Worm (Caenorhabditis elegans) whole organism, L1 larva: ENCODE data around the gene D1086.5.
A peak's percentile ranks its signal among the peaks of the same experiment; 100 is the strongest.

ENCODE experiments used
- C04F5.9 ChIP-seq: sonication (generic microtip); optimal IDR thresholded peaks from 2 replicates; lab custom pipeline; 2016; ENCODE audit warnings: missing genetic modification characterization, missing compliant biosample characterization
- Y116A8C.19 ChIP-seq: sonication (generic microtip); optimal IDR thresholded peaks from 2 replicates; lab custom pipeline; 2016; ENCODE audit warnings: missing compliant biosample characterization, missing genetic modification characterization, borderline replicate concordance
- aly-2 ChIP-seq: fragments of 150-350 bp; optimal IDR thresholded peaks from 2 replicates; lab custom pipeline; 2014; ENCODE audit warnings: missing biosample characterization, missing genetic modification characterization
- ama-1 ChIP-seq: fragments of 150-350 bp; optimal IDR thresholded peaks from 2 replicates; lab custom pipeline; 2014
- blmp-1 ChIP-seq: fragments of 150-350 bp; optimal IDR thresholded peaks from 2 replicates; lab custom pipeline; 2014; ENCODE audit warnings: missing biosample characterization, missing genetic modification characterization
- ceh-63 ChIP-seq: fragments of 200-800 bp; sonication (Bioruptor generic); optimal IDR thresholded peaks from 2 replicates; lab custom pipeline; 2018; ENCODE audit warnings: mild to moderate bottlenecking, missing genetic modification characterization, missing compliant biosample characterization
- ceh-82 ChIP-seq, 3 experiments: fragments of 150-350 bp in 1 of 3; sonication (generic microtip) in 2 of 3; optimal IDR thresholded peaks; 2 replicates each; lab custom pipeline; 2014 to 2017; ENCODE audit warnings: missing biosample characterization in 3 of 3, missing genetic modification characterization in 3 of 3
- ceh-88 ChIP-seq: fragments of 200-800 bp; sonication (Bioruptor generic); IDR thresholded peaks from 2 replicates; pipeline ENCODE4 v1.3.6; 2022; ENCODE audit warnings: missing genetic modification characterization, missing compliant biosample characterization
- ceh-90 ChIP-seq: sonication (generic microtip); optimal IDR thresholded peaks from 2 replicates; lab custom pipeline; 2016; ENCODE audit warnings: missing genetic modification characterization, missing compliant biosample characterization
- dsc-1 ChIP-seq: sonication (generic microtip); optimal IDR thresholded peaks from 2 replicates; lab custom pipeline; 2016; ENCODE audit warnings: mild to moderate bottlenecking, missing genetic modification characterization, missing compliant biosample characterization
- efl-1 ChIP-seq, 4 experiments: fragments of 150-350 bp; optimal IDR thresholded peaks in 3 of 4; peaks in 1 of 4; 1 replicate in 1 of 4; 2 replicates in 3 of 4; lab custom pipeline; 2014; ENCODE audit warnings: missing biosample characterization in 2 of 4, missing genetic modification characterization in 2 of 4, missing genetic modification reagents in 2 of 4
- egl-13 ChIP-seq: sonication (generic microtip); optimal IDR thresholded peaks from 2 replicates; lab custom pipeline; 2016; ENCODE audit warnings: missing genotype, missing genetic modification reagents, missing genetic modification characterization, missing compliant biosample characterization
- egl-27 ChIP-seq, 2 experiments: fragments of 150-350 bp in 1 of 2; sonication (generic microtip); optimal IDR thresholded peaks; 3 replicates each; lab custom pipeline; 2017 to 2018; ENCODE audit warnings: missing biosample characterization in 2 of 2, missing genetic modification characterization in 2 of 2, missing genetic modification reagents in 2 of 2
- elt-3 ChIP-seq, 6 experiments: fragments of 150-350 bp in 1 of 6; sonication (generic microtip); optimal IDR thresholded peaks; 2 replicates each; lab custom pipeline; 2017 to 2018; ENCODE audit warnings: missing biosample characterization in 6 of 6, missing genetic modification characterization in 6 of 6, inconsistent platforms in 1 of 6
- fkh-8 ChIP-seq: sonication (generic microtip); optimal IDR thresholded peaks from 2 replicates; lab custom pipeline; 2016; ENCODE audit warnings: mild to moderate bottlenecking, missing genetic modification characterization, missing compliant biosample characterization
- fos-1 ChIP-seq: fragments of 150-350 bp; optimal IDR thresholded peaks from 2 replicates; lab custom pipeline; 2014; ENCODE audit warnings: missing biosample characterization, missing genetic modification characterization
- grh-1 ChIP-seq: fragments of 200-800 bp; sonication (Bioruptor generic); IDR thresholded peaks from 2 replicates; pipeline ENCODE4 v1.3.6; 2022; ENCODE audit warnings: missing genetic modification reagents, missing genetic modification characterization, missing compliant biosample characterization
- hlh-17 ChIP-seq: fragments of 200-800 bp; sonication (Bioruptor generic); optimal IDR thresholded peaks from 2 replicates; lab custom pipeline; 2018; ENCODE audit warnings: missing genetic modification characterization, mild to moderate bottlenecking, missing compliant biosample characterization, moderate library complexity, borderline replicate concordance
- hlh-4 ChIP-seq: sonication (generic microtip); optimal IDR thresholded peaks from 2 replicates; lab custom pipeline; 2016; ENCODE audit warnings: mild to moderate bottlenecking, missing genetic modification characterization, missing compliant biosample characterization
- hpl-2 ChIP-seq: fragments of 150-350 bp; optimal IDR thresholded peaks from 2 replicates; lab custom pipeline; 2014; ENCODE audit warnings: missing biosample characterization, missing genetic modification reagents, missing genetic modification characterization
- irx-1 ChIP-seq: sonication (generic microtip); optimal IDR thresholded peaks from 2 replicates; lab custom pipeline; 2016; ENCODE audit warnings: missing genetic modification characterization, missing compliant biosample characterization
- jun-1 ChIP-seq: fragments of 150-350 bp; optimal IDR thresholded peaks from 2 replicates; lab custom pipeline; 2014; ENCODE audit warnings: missing biosample characterization, missing genetic modification reagents, missing genetic modification characterization
- lin-14 ChIP-seq: fragments of 200-800 bp; sonication (Bioruptor generic); optimal IDR thresholded peaks from 2 replicates; lab custom pipeline; 2018; ENCODE audit warnings: mild to moderate bottlenecking, missing genetic modification characterization, moderate library complexity, missing compliant biosample characterization
- lin-15B ChIP-seq: fragments of 150-350 bp; sonication (generic microtip); optimal IDR thresholded peaks from 3 replicates; lab custom pipeline; 2014; ENCODE audit warnings: missing biosample characterization, missing genetic modification characterization
- lsy-2 ChIP-seq, 2 experiments: fragments of 150-350 bp; optimal IDR thresholded peaks; 2 replicates each; lab custom pipeline; 2014; ENCODE audit warnings: missing biosample characterization in 2 of 2, missing genetic modification characterization in 2 of 2
- mdl-1 ChIP-seq, 2 experiments: fragments of 150-350 bp; optimal IDR thresholded peaks; 2 replicates each; lab custom pipeline; 2014 to 2017; ENCODE audit warnings: missing biosample characterization in 2 of 2, missing genetic modification characterization in 2 of 2, inconsistent platforms in 1 of 2
- mef-2 ChIP-seq: fragments of 150-350 bp; optimal IDR thresholded peaks from 2 replicates; lab custom pipeline; 2014; ENCODE audit warnings: missing biosample characterization, missing genetic modification characterization
- mep-1 ChIP-seq: fragments of 150-350 bp; optimal IDR thresholded peaks from 2 replicates; lab custom pipeline; 2014; ENCODE audit warnings: missing biosample characterization, missing genetic modification characterization
- nhr-19 ChIP-seq: fragments of 200-800 bp; sonication (Bioruptor generic); conservative IDR thresholded peaks from 2 replicates; pipeline ENCODE4 v1.3.6; 2022; ENCODE audit warnings: missing genetic modification characterization, missing compliant biosample characterization
- nhr-20 ChIP-seq: sonication (generic microtip); optimal IDR thresholded peaks from 2 replicates; lab custom pipeline; 2016; ENCODE audit warnings: mild to moderate bottlenecking, missing genetic modification characterization, missing compliant biosample characterization
- nhr-28 ChIP-seq: fragments of 150-350 bp; optimal IDR thresholded peaks from 2 replicates; lab custom pipeline; 2014; ENCODE audit warnings: missing biosample characterization, missing genetic modification characterization
- nhr-47 ChIP-seq: sonication (generic microtip); optimal IDR thresholded peaks from 2 replicates; lab custom pipeline; 2016; ENCODE audit warnings: mild to moderate bottlenecking, missing genetic modification characterization, moderate library complexity, missing compliant biosample characterization
- nhr-71 ChIP-seq: sonication (generic microtip); optimal IDR thresholded peaks from 2 replicates; lab custom pipeline; 2016; ENCODE audit warnings: mild to moderate bottlenecking, missing genetic modification characterization, moderate library complexity, missing compliant biosample characterization
- nhr-77 ChIP-seq: fragments of 150-350 bp; optimal IDR thresholded peaks from 2 replicates; lab custom pipeline; 2014; ENCODE audit warnings: missing biosample characterization, missing genetic modification characterization
- nhr-84 ChIP-seq: sonication (generic microtip); optimal IDR thresholded peaks from 2 replicates; lab custom pipeline; 2017; ENCODE audit warnings: missing biosample characterization, missing genetic modification characterization
- nhr-85 ChIP-seq: sonication (generic microtip); peaks from one replicate; lab custom pipeline; 2016; ENCODE audit warnings: missing genetic modification characterization, inconsistent platforms, missing compliant biosample characterization
- nhr-90 ChIP-seq: sonication (generic microtip); optimal IDR thresholded peaks from 2 replicates; lab custom pipeline; 2016; ENCODE audit warnings: mild to moderate bottlenecking, missing genetic modification characterization, missing compliant biosample characterization; ENCODE audit not compliant: poor library complexity
- pqm-1 ChIP-seq: sonication (generic microtip); optimal IDR thresholded peaks from 3 replicates; lab custom pipeline; 2017; ENCODE audit warnings: missing biosample characterization, missing genetic modification characterization
- rnt-1 ChIP-seq: sonication (generic microtip); optimal IDR thresholded peaks from 2 replicates; lab custom pipeline; 2016; ENCODE audit warnings: mild to moderate bottlenecking, missing genetic modification characterization, moderate library complexity, missing compliant biosample characterization
- snpc-4 ChIP-seq: fragments of 150-350 bp; optimal IDR thresholded peaks from 2 replicates; lab custom pipeline; 2014; ENCODE audit warnings: missing biosample characterization, missing genetic modification characterization
- snu-23 ChIP-seq: sonication (generic microtip); optimal IDR thresholded peaks from 2 replicates; lab custom pipeline; 2016; ENCODE audit warnings: missing genetic modification characterization, missing compliant biosample characterization
- sox-4 ChIP-seq: sonication (generic microtip); optimal IDR thresholded peaks from 2 replicates; lab custom pipeline; 2016; ENCODE audit warnings: missing genetic modification characterization, missing compliant biosample characterization
- sptf-1 ChIP-seq: fragments of 150-350 bp; optimal IDR thresholded peaks from 2 replicates; lab custom pipeline; 2014; ENCODE audit warnings: missing biosample characterization, missing genetic modification characterization
- sup-37 ChIP-seq: fragments of 200-800 bp; sonication (Bioruptor generic); optimal IDR thresholded peaks from 2 replicates; lab custom pipeline; 2018; ENCODE audit warnings: mild to moderate bottlenecking, missing genetic modification characterization, missing compliant biosample characterization
- tbx-2 ChIP-seq: sonication (generic microtip); optimal IDR thresholded peaks from 2 replicates; lab custom pipeline; 2016; ENCODE audit warnings: missing genetic modification characterization, missing compliant biosample characterization
- tlp-1 ChIP-seq: fragments of 150-350 bp; optimal IDR thresholded peaks from 2 replicates; lab custom pipeline; 2014; ENCODE audit warnings: missing biosample characterization, missing genetic modification characterization
- unc-62 ChIP-seq: fragments of 150-350 bp; optimal IDR thresholded peaks from 2 replicates; lab custom pipeline; 2014; ENCODE audit warnings: missing biosample characterization, missing genetic modification reagents, missing genetic modification characterization
- zag-1 ChIP-seq: fragments of 150-350 bp; optimal IDR thresholded peaks from 2 replicates; lab custom pipeline; 2014; ENCODE audit warnings: missing biosample characterization, missing genetic modification characterization

D1086.5 gene

DNA sequence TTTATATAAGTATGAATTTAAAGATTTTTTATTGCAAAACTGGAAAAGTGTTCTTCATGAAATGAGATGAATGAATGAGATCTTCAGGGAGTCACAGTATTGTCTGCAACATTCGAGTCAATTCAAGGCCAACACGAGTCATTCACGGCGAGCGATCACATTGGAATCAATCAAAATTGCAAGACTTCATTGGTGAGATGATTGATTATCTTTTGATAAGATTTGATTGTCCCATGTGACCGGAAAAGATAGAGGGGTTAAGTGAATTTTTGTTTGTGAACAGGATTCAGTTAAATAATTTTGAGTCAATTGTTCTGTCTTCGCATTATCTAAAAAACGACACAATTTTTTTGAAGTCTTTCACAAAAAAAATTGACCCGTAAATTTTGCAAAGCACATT is 4.8 kb upstream of the D1086.5 start:
- peak; percentile 60 for TF ChIP-seq snu-23 (GFP tag; lab: Kevin White, UChicago)
- TF ChIP-seq unc-62: no peak
- no peak for TF ChIP-seq egl-27 (tag; optimal IDR thresholded peaks at IDR 0.05; lab: Kevin White, UChicago)
- no peak for TF ChIP-seq ceh-90 (tag; lab: Kevin White, UChicago)
- no peak for TF ChIP-seq lin-15B (tag; lab: Kevin White, UChicago)
- peak; percentile 85 for TF ChIP-seq nhr-85 (tag; lab: Kevin White, UChicago)
- no peak for TF ChIP-seq nhr-84 (tag; lab: Kevin White, UChicago)
- TF ChIP-seq nhr-71: peak; percentile 66
- TF ChIP-seq jun-1 (tag; lab: Kevin White, UChicago): no peak
- TF ChIP-seq lin-14 (GFP tag; lab: Kevin White, UChicago): peak; percentile 84
- TF ChIP-seq nhr-47 (tag; lab: Kevin White, UChicago): peak; percentile 20
- peak; percentile 56 for TF ChIP-seq tbx-2 (tag; lab: Kevin White, UChicago)
- TF ChIP-seq ceh-82 (tag; optimal IDR thresholded peaks at IDR 0.05; lab: Kevin White, UChicago): no peak
- peak; percentile 20 for TF ChIP-seq mep-1
- no peak for TF ChIP-seq ama-1 (lab: Kevin White, UChicago)
- TF ChIP-seq sptf-1: no peak
- no peak for TF ChIP-seq sox-4 (tag; lab: Kevin White, UChicago)
- peak; percentile 77 for TF ChIP-seq nhr-20 (tag; lab: Kevin White, UChicago)
- TF ChIP-seq C04F5.9: no peak
- TF ChIP-seq hlh-17 (GFP tag; lab: Kevin White, UChicago): no peak
- no peak for TF ChIP-seq hpl-2 (GFP tag; lab: Kevin White, UChicago)
- TF ChIP-seq sup-37 (GFP tag; lab: Kevin White, UChicago): no peak
- TF ChIP-seq irx-1: no peak
- no peak for TF ChIP-seq ceh-63
- no peak for TF ChIP-seq fos-1 (tag; lab: Kevin White, UChicago)
- peak in 5 of 6 experiments; percentile 55 to 99 (median 70) for TF ChIP-seq elt-3 (tag; optimal IDR thresholded peaks at IDR 0.05; lab: Kevin White, UChicago)
- TF ChIP-seq dsc-1 (tag; lab: Kevin White, UChicago): no peak
- peak in 1 of 2 experiments; percentile 10 for TF ChIP-seq mdl-1 (tag; optimal IDR thresholded peaks at IDR 0.05; lab: Kevin White, UChicago)
- TF ChIP-seq nhr-90: peak; percentile 46
- peak in 1 of 2 experiments; percentile 24 for TF ChIP-seq lsy-2 (tag; optimal IDR thresholded peaks at IDR 0.05; lab: Kevin White, UChicago)
- no peak for TF ChIP-seq zag-1 (tag; lab: Kevin White, UChicago)
- no peak for TF ChIP-seq nhr-28
- no peak for TF ChIP-seq nhr-77
- no peak for TF ChIP-seq fkh-8 (tag; lab: Kevin White, UChicago)
- TF ChIP-seq ceh-88 (GFP tag; lab: Robert Waterston, UW): no peak
- no peak for TF ChIP-seq pqm-1 (tag; lab: Kevin White, UChicago)
- TF ChIP-seq nhr-19 (GFP tag; lab: Robert Waterston, UW): peak; percentile 23; the same call in 1 of the 2 replicates
- no peak for TF ChIP-seq aly-2 (tag; lab: Kevin White, UChicago)
- TF ChIP-seq Y116A8C.19 (tag; lab: Kevin White, UChicago): no peak
- TF ChIP-seq egl-13 (tag; lab: Kevin White, UChicago): no peak
- TF ChIP-seq hlh-4: no peak
- TF ChIP-seq grh-1 (GFP tag; lab: Robert Waterston, UW): peak; percentile 68
- TF ChIP-seq rnt-1 (tag; lab: Kevin White, UChicago): no peak
- TF ChIP-seq blmp-1 (tag; lab: Kevin White, UChicago): peak; percentile 65
- no peak for TF ChIP-seq mef-2 (tag; lab: Kevin White, UChicago)
- TF ChIP-seq efl-1 (optimal IDR thresholded peaks at IDR 0.05; lab: Kevin White, UChicago): no peak
- TF ChIP-seq efl-1 (GFP tag; optimal IDR thresholded peaks at IDR 0.05 in 1 of 2; lab: Kevin White, UChicago): peak in 1 of 2 experiments; percentile 9
- TF ChIP-seq snpc-4 (tag; lab: Kevin White, UChicago): no peak
- TF ChIP-seq tlp-1 (tag; lab: Kevin White, UChicago): no peak
